Worm (Caenorhabditis elegans) whole organism, early embryonic: ENCODE data around the gene clec-149.

Experiments
- B0310.2 ChIP-seq: sonication (generic microtip); optimal IDR thresholded peaks from 2 replicates; lab custom pipeline; 2016; ENCODE audit warnings: mild to moderate bottlenecking, missing genetic modification characterization, missing compliant biosample characterization
- aly-1 ChIP-seq: sonication (generic microtip); optimal IDR thresholded peaks from 2 replicates; lab custom pipeline; 2016; ENCODE audit warnings: missing genetic modification characterization, missing compliant biosample characterization
- ama-1 ChIP-seq: fragments of 150-350 bp; optimal IDR thresholded peaks from 2 replicates; lab custom pipeline; 2014
- ceh-13 ChIP-seq: fragments of 200-800 bp; sonication (Bioruptor generic); optimal IDR thresholded peaks from 2 replicates; lab custom pipeline; 2018; ENCODE audit warnings: mild to moderate bottlenecking, missing genetic modification characterization, missing compliant biosample characterization
- ets-7 ChIP-seq: sonication (generic microtip); optimal IDR thresholded peaks from 2 replicates; lab custom pipeline; 2016; ENCODE audit warnings: missing genotype, missing genetic modification characterization, missing compliant biosample characterization
- flt-1 ChIP-seq: fragments of 200-800 bp; sonication (Bioruptor generic); IDR thresholded peaks from 2 replicates; pipeline ENCODE4 v1.3.6; 2022; ENCODE audit warnings: missing genetic modification characterization, missing compliant biosample characterization
- hmbx-1 ChIP-seq: sonication (generic microtip); optimal IDR thresholded peaks from 2 replicates; lab custom pipeline; 2016; ENCODE audit warnings: mild to moderate bottlenecking, missing genetic modification characterization, missing compliant biosample characterization
- pes-1 ChIP-seq: fragments of 200-800 bp; sonication (Bioruptor generic); IDR thresholded peaks from 2 replicates; pipeline ENCODE4 v1.3.6; 2022; ENCODE audit warnings: missing genetic modification reagents, missing genetic modification characterization, missing compliant biosample characterization
- scrt-1 ChIP-seq: fragments of 200-800 bp; sonication (Bioruptor generic); IDR thresholded peaks from 2 replicates; pipeline ENCODE4 v1.3.6; 2022; ENCODE audit warnings: missing genetic modification characterization, missing compliant biosample characterization
- sea-1 ChIP-seq: fragments of 200-800 bp; sonication (Bioruptor generic); conservative IDR thresholded peaks from 2 replicates; pipeline ENCODE4 v1.3.6; 2022; ENCODE audit warnings: missing genetic modification characterization, missing compliant biosample characterization
- tbx-37 ChIP-seq: fragments of 200-800 bp; sonication (Bioruptor generic); conservative IDR thresholded peaks from 2 replicates; pipeline ENCODE4 v1.3.6; 2022; ENCODE audit warnings: missing genetic modification reagents, missing genetic modification characterization, missing compliant biosample characterization

ce11 chrIII:775443-775842 is 47.6 kb upstream of the clec-149 start:
- TF ChIP-seq sea-1 (GFP tag; lab: Robert Waterston, UW) = no peak
- no peak for TF ChIP-seq aly-1 (tag; lab: Kevin White, UChicago)
- TF ChIP-seq hmbx-1 (tag; lab: Kevin White, UChicago) = no peak
- TF ChIP-seq B0310.2 (tag; lab: Kevin White, UChicago) = no peak
- TF ChIP-seq tbx-37 (GFP tag; lab: Robert Waterston, UW) = no peak
- TF ChIP-seq pes-1 (GFP tag; lab: Robert Waterston, UW) = no peak
- no peak for TF ChIP-seq ets-7
- no peak for TF ChIP-seq scrt-1
- TF ChIP-seq flt-1 (GFP tag; lab: Robert Waterston, UW) = no peak
- TF ChIP-seq ceh-13 (GFP tag; lab: Kevin White, UChicago) = no peak
- TF ChIP-seq ama-1 (lab: Kevin White, UChicago) = no peak
